Worm (Caenorhabditis elegans): Measurements from ENCODE around the gene era-1.
A peak's percentile ranks its signal among the peaks of the same experiment; 100 is the strongest.

Gene era-1

DNA sequence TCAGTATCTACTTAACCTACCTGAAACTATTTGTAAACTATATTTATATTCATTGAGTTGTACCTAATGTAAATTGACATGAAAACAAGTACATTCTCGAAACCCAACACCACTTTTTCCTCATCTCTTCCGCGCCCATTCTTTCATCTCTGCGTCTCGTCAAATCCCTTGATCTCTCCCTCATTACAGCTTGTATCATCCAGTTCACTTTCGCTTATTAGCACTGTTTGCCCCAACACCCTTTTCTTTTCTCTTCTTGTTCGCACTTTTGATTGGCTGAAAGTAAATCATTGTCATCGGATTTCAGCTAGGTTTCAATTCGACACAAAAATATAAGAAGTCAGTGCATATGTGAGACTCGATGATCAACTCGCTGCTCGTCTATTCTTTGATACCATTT is 41.9 kb downstream of the era-1 start, which contains the start of gene T25F10.3:
Gene T25F10.3 (plus strand): TSS at position 308 of the 400 bp plus-strand sequence.
- no peak for TF ChIP-seq ref-1 (GFP tag; conservative IDR thresholded peaks at IDR 0.05)
- TF ChIP-seq med-1 (GFP tag; optimal IDR thresholded peaks at IDR 0.05; ENCODE audit: insufficient read depth), result no peak

DNA sequence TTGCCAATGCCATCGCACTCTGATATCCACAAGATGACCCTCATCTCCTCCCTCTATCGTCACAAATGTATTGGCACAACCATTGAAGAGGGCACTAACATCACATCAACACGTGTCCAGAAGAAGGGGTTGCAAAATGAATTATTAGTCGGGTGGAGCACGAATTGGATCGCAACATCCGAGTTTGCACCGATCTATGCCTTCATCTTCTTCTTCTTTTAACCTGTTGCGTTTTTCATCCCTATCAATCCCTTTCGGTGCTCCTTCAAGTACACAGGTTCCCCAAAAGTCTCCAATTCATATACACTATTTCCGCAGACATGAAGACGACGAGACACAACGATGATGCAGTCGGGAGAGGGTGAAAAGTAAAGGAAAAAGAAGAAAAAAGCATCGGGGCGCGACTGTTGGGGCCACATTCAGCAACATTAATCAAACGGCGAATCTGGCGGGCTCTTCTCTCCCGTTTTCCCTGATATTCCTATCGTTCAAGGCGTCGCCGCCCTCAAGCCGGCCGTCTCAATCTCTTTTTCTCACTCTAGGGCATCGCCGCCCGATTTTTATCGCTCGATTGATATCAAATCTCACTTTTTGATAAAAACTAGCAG is 48.7 kb downstream of the era-1 start:
- TF ChIP-seq T22C8.4 (GFP tag; IDR thresholded peaks at IDR 0.05) (no peak), klf-2 (GFP tag; conservative IDR thresholded peaks at IDR 0.05) (0 out of 2 replicates have a peak, but pooled peaks have one; percentile 16)

DNA sequence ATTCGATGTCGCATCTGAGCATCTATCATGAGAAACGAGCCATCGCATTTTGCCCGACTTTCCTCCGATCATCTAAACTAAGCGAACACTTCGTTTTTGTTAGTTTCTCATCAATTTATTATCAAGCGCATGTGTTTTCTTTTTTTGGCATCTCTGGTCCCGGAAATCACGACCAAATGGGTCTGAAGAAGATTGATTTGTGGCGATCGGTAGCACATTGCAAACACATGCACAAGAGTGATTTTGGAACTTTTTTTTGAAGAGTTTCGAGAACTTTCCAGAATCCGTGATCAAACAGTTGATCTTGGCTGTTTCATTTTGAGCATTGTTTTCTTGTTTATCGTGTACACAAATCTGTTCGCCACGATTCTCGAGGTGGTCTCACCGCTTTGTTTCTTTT is 50.4 kb downstream of the era-1 start:
- TF ChIP-seq tab-1 (GFP tag; IDR thresholded peaks at IDR 0.05), result no peak
- no peak for TF ChIP-seq ztf-29 (GFP tag; IDR thresholded peaks at IDR 0.05)
- TF ChIP-seq cog-1 (tag; optimal IDR thresholded peaks at IDR 0.05), result no peak
